Fruit fly (Drosophila melanogaster) whole organism, embryonic: Measurements from ENCODE around the gene CG4230.

Source experiments
- B-H2 ChIP-seq: fragments of 200-800 bp; sonication (Bioruptor generic); optimal IDR thresholded peaks from 2 replicates; lab custom pipeline; 2018; ENCODE audit warnings: missing biosample characterization, mild to moderate bottlenecking, missing genetic modification characterization
- CG10321 ChIP-seq: fragments of 200-800 bp; sonication (Bioruptor generic); IDR thresholded peaks from 2 replicates; pipeline ENCODE4 v1.3.6; 2022; ENCODE audit warnings: missing biosample characterization, missing genetic modification characterization
- CG10462 ChIP-seq: fragments of 200-800 bp; sonication (Bioruptor generic); optimal IDR thresholded peaks from 2 replicates; lab custom pipeline; 2016; ENCODE audit warnings: missing biosample characterization, missing genetic modification characterization
- CG10959 ChIP-seq: fragments of 200-800 bp; sonication (Bioruptor generic); IDR thresholded peaks from 2 replicates; pipeline ENCODE4 v1.3.6; 2022; ENCODE audit warnings: missing biosample characterization, missing genetic modification characterization
- CG10979 ChIP-seq: fragments of 200-800 bp; sonication (Bioruptor generic); optimal IDR thresholded peaks from 2 replicates; lab custom pipeline; 2018; ENCODE audit warnings: missing biosample characterization, mild to moderate bottlenecking, missing genetic modification characterization, moderate library complexity
- CG12219 ChIP-seq: fragments of 200-800 bp; sonication (Bioruptor generic); optimal IDR thresholded peaks from 3 replicates; lab custom pipeline; 2018; ENCODE audit warnings: missing biosample characterization, mild to moderate bottlenecking, missing genetic modification characterization
- CG12391 ChIP-seq: fragments of 200-800 bp; sonication (Bioruptor generic); optimal IDR thresholded peaks from 3 replicates; lab custom pipeline; 2018; ENCODE audit warnings: missing biosample characterization, mild to moderate bottlenecking, missing genetic modification characterization, moderate library complexity
- CG13287 ChIP-seq: fragments of 200-800 bp; sonication (Bioruptor generic); IDR thresholded peaks from 2 replicates; pipeline ENCODE4 v1.3.6; 2022; ENCODE audit warnings: missing biosample characterization, missing genetic modification characterization; ENCODE audit not compliant: partially characterized antibody
- CG15601 ChIP-seq: fragments of 200-800 bp; sonication (Bioruptor generic); optimal IDR thresholded peaks from 3 replicates; lab custom pipeline; 2019; ENCODE audit warnings: missing biosample characterization, mild to moderate bottlenecking, missing genetic modification characterization, moderate library complexity
- CG16863 ChIP-seq: fragments of 200-800 bp; sonication (Bioruptor generic); optimal IDR thresholded peaks from 3 replicates; lab custom pipeline; 2016; ENCODE audit warnings: missing biosample characterization, missing genetic modification characterization
- CG17328 ChIP-seq: fragments of 200-800 bp; sonication (Bioruptor generic); IDR thresholded peaks from 2 replicates; pipeline ENCODE4 v1.3.6; 2022; ENCODE audit warnings: missing biosample characterization, missing genetic modification characterization
- CG2678 ChIP-seq: fragments of 200-800 bp; sonication (Bioruptor generic); optimal IDR thresholded peaks from 3 replicates; lab custom pipeline; 2019; ENCODE audit warnings: missing biosample characterization, mild to moderate bottlenecking, missing genetic modification characterization, moderate library complexity
- CG2875 ChIP-seq: fragments of 200-800 bp; sonication (Bioruptor generic); optimal IDR thresholded peaks from 2 replicates; lab custom pipeline; 2017; ENCODE audit warnings: missing biosample characterization, mild to moderate bottlenecking, missing genetic modification characterization, missing genetic modification reagents
- CG31441 ChIP-seq: fragments of 200-800 bp; sonication (Bioruptor generic); IDR thresholded peaks from 2 replicates; pipeline ENCODE4 v1.3.6; 2022; ENCODE audit warnings: missing biosample characterization, missing genetic modification characterization
- CG43689 ChIP-seq: fragments of 200-800 bp; sonication (Bioruptor generic); IDR thresholded peaks from 2 replicates; pipeline ENCODE4 v1.3.6; 2022; ENCODE audit warnings: missing biosample characterization, missing genetic modification characterization
- CG7745 ChIP-seq: fragments of 200-800 bp; sonication (Bioruptor generic); optimal IDR thresholded peaks from 2 replicates; lab custom pipeline; 2018; ENCODE audit warnings: missing biosample characterization, mild to moderate bottlenecking, missing genetic modification characterization, moderate library complexity
- CG9215 ChIP-seq: fragments of 200-800 bp; sonication (Bioruptor generic); IDR thresholded peaks from 2 replicates; pipeline ENCODE4 v1.3.6; 2022; ENCODE audit warnings: missing biosample characterization, missing genetic modification characterization
- CG9932 ChIP-seq: fragments of 200-800 bp; sonication (Bioruptor generic); IDR thresholded peaks from 2 replicates; pipeline ENCODE4 v1.3.6; 2022; ENCODE audit warnings: missing biosample characterization, missing genetic modification characterization
- Dip3 ChIP-seq: fragments of 200-800 bp; sonication (Bioruptor generic); optimal IDR thresholded peaks from 3 replicates; lab custom pipeline; 2016; ENCODE audit warnings: missing biosample characterization, missing genetic modification characterization
- Dp ChIP-seq: fragments of 200-800 bp; sonication (Bioruptor generic); optimal IDR thresholded peaks from 2 replicates; lab custom pipeline; 2018; ENCODE audit warnings: missing biosample characterization, mild to moderate bottlenecking, missing genetic modification characterization, moderate library complexity
- Fer2 ChIP-seq: fragments of 200-800 bp; sonication (Bioruptor generic); optimal IDR thresholded peaks from 2 replicates; lab custom pipeline; 2018; ENCODE audit warnings: missing biosample characterization, mild to moderate bottlenecking, missing genetic modification characterization, moderate library complexity
- Hr3 ChIP-seq: fragments of 200-800 bp; sonication (Bioruptor generic); optimal IDR thresholded peaks from 3 replicates; lab custom pipeline; 2016; ENCODE audit warnings: missing biosample characterization, missing genetic modification characterization
- Jarid2 ChIP-seq: fragments of 200-800 bp; sonication (Bioruptor generic); optimal IDR thresholded peaks from 3 replicates; lab custom pipeline; 2017; ENCODE audit warnings: mild to moderate bottlenecking, missing biosample characterization, missing genetic modification reagents, missing genetic modification characterization
- Med ChIP-seq: fragments of 200-800 bp; sonication (Bioruptor generic); peaks from one replicate; lab custom pipeline; 2016; ENCODE audit warnings: missing biosample characterization, missing genetic modification characterization, mild to moderate bottlenecking, inconsistent platforms, moderate library complexity
- Rx ChIP-seq: fragments of 200-800 bp; sonication (Bioruptor generic); IDR thresholded peaks from 2 replicates; pipeline ENCODE4 v1.3.6; 2022; ENCODE audit warnings: missing biosample characterization, missing genetic modification characterization
- amos ChIP-seq: fragments of 200-800 bp; sonication (Bioruptor generic); IDR thresholded peaks from 2 replicates; pipeline ENCODE4 v1.3.6; 2022; ENCODE audit warnings: missing biosample characterization, missing genetic modification characterization; ENCODE audit not compliant: partially characterized antibody
- az2 ChIP-seq: fragments of 200-800 bp; sonication (Bioruptor generic); optimal IDR thresholded peaks from 3 replicates; lab custom pipeline; 2016; ENCODE audit warnings: missing biosample characterization, missing genetic modification characterization
- croc ChIP-seq: fragments of 200-800 bp; sonication (Bioruptor generic); conservative IDR thresholded peaks from 3 replicates; pipeline ENCODE4 v1.3.6; 2022; ENCODE audit warnings: missing biosample characterization, missing genetic modification characterization
- fd102C ChIP-seq: fragments of 200-800 bp; sonication (Bioruptor generic); optimal IDR thresholded peaks from 2 replicates; lab custom pipeline; 2018; ENCODE audit warnings: missing biosample characterization, mild to moderate bottlenecking, missing genetic modification characterization, moderate library complexity
- fd96Cb ChIP-seq: fragments of 200-800 bp; sonication (Bioruptor generic); optimal IDR thresholded peaks from 2 replicates; lab custom pipeline; 2018; ENCODE audit warnings: missing biosample characterization, mild to moderate bottlenecking, missing genetic modification characterization, moderate library complexity
- fru ChIP-seq: fragments of >200 bp; optimal IDR thresholded peaks from 2 replicates; lab custom pipeline; 2017
- gcm2 ChIP-seq: fragments of 200-800 bp; sonication (Bioruptor generic); optimal IDR thresholded peaks from 2 replicates; lab custom pipeline; 2016; ENCODE audit warnings: missing biosample characterization, missing genetic modification characterization
- ind ChIP-seq: fragments of 200-800 bp; sonication (Bioruptor generic); optimal IDR thresholded peaks from 3 replicates; lab custom pipeline; 2016; ENCODE audit warnings: missing biosample characterization, missing genetic modification characterization
- lov ChIP-seq, 2 experiments: fragments of 200-800 bp in 1 of 2; fragments of >200 bp in 1 of 2; sonication (Bioruptor generic) in 1 of 2; IDR thresholded peaks in 1 of 2; optimal IDR thresholded peaks in 1 of 2; 2 replicates in 1 of 2; 3 replicates in 1 of 2; pipeline versions ENCODE4 v1.3.6 to Lab custom; 2017 to 2022; ENCODE audit warnings: missing biosample characterization in 1 of 2, missing genetic modification characterization in 1 of 2
- mirr ChIP-seq: fragments of 200-800 bp; sonication (Bioruptor generic); optimal IDR thresholded peaks from 3 replicates; lab custom pipeline; 2018; ENCODE audit warnings: missing biosample characterization, mild to moderate bottlenecking, missing genetic modification characterization
- mld ChIP-seq: fragments of 200-800 bp; sonication (Bioruptor generic); IDR thresholded peaks from 3 replicates; pipeline ENCODE4 v1.3.6; 2022; ENCODE audit warnings: missing biosample characterization, missing genetic modification characterization; ENCODE audit not compliant: partially characterized antibody
- pnt ChIP-seq: fragments of 200-800 bp; sonication (Bioruptor generic); optimal IDR thresholded peaks from 3 replicates; lab custom pipeline; 2016; ENCODE audit warnings: missing biosample characterization, missing genetic modification characterization
- psq ChIP-seq: fragments of 200-800 bp; sonication (Bioruptor generic); optimal IDR thresholded peaks from 2 replicates; lab custom pipeline; 2017; ENCODE audit warnings: missing biosample characterization, missing genetic modification characterization
- repo ChIP-seq: fragments of 200-800 bp; sonication (Bioruptor generic); optimal IDR thresholded peaks from 2 replicates; lab custom pipeline; 2016; ENCODE audit warnings: missing biosample characterization, missing genetic modification characterization
- slbo ChIP-seq: fragments of 200-800 bp; sonication (Bioruptor generic); IDR thresholded peaks from 2 replicates; pipeline ENCODE4 v1.3.6; 2022; ENCODE audit warnings: missing biosample characterization, missing genetic modification characterization
- slou ChIP-seq: fragments of 200-800 bp; sonication (Bioruptor generic); optimal IDR thresholded peaks from 3 replicates; lab custom pipeline; 2016; ENCODE audit warnings: missing biosample characterization, missing genetic modification characterization
- sna ChIP-seq: fragments of 200-800 bp; sonication (Bioruptor generic); IDR thresholded peaks from 2 replicates; pipeline ENCODE4 v1.3.6; 2022; ENCODE audit warnings: missing biosample characterization, missing genetic modification characterization; ENCODE audit not compliant: partially characterized antibody
- sr ChIP-seq: fragments of 200-800 bp; sonication (Bioruptor generic); IDR thresholded peaks from 3 replicates; pipeline ENCODE4 v1.3.6; 2022; ENCODE audit warnings: missing biosample characterization, missing genetic modification characterization
- tx ChIP-seq: fragments of 200-800 bp; sonication (Bioruptor generic); optimal IDR thresholded peaks from 2 replicates; lab custom pipeline; 2016; ENCODE audit warnings: missing biosample characterization, missing genetic modification characterization
- unc-4 ChIP-seq: fragments of 200-800 bp; sonication (Bioruptor generic); IDR thresholded peaks from 2 replicates; pipeline ENCODE4 v1.3.6; 2022; ENCODE audit warnings: missing biosample characterization, missing genetic modification characterization; ENCODE audit not compliant: partially characterized antibody
- wdn ChIP-seq: fragments of 200-800 bp; sonication (Bioruptor generic); IDR thresholded peaks from 2 replicates; pipeline ENCODE4 v1.3.6; 2022; ENCODE audit warnings: missing biosample characterization, missing genetic modification characterization
- z ChIP-seq: fragments of 200-800 bp; sonication (Bioruptor generic); IDR thresholded peaks from 3 replicates; pipeline ENCODE4 v1.3.6; 2022; ENCODE audit warnings: missing biosample characterization, missing genetic modification characterization
- zen ChIP-seq: fragments of 200-800 bp; sonication (Bioruptor generic); optimal IDR thresholded peaks from 3 replicates; lab custom pipeline; 2018; ENCODE audit warnings: missing biosample characterization, mild to moderate bottlenecking, missing genetic modification characterization, moderate library complexity

Gene CG4230

dm6 chr2L:5070797-5071579, 25.0 kb upstream of the CG4230 start, which contains the start of gene RpL37A (continued):
- peak; percentile 62 for TF ChIP-seq CG16863
- TF ChIP-seq CG2678 (tag; lab: Kevin White, UChicago), result peak; percentile 74
- no peak; the same call in 1 of the 2 replicates for TF ChIP-seq CG13287
- peak; percentile 77 for TF ChIP-seq CG17328 (GFP tag; lab: Robert Waterston, UW)
- no peak for TF ChIP-seq croc (GFP tag; lab: Robert Waterston, UW)
- no peak for TF ChIP-seq lov (optimal IDR thresholded peaks at IDR 0.05; lab: Kevin White, UChicago)
- TF ChIP-seq lov (GFP tag; IDR thresholded peaks at IDR 0.05; lab: Robert Waterston, UW), result peak; percentile 88
- TF ChIP-seq CG10321 (GFP tag; lab: Robert Waterston, UW), result peak; percentile 58; the same call in 1 of the 2 replicates
- no peak for TF ChIP-seq CG10959 (GFP tag; lab: Robert Waterston, UW)
- peak; percentile 20 for TF ChIP-seq fd96Cb (tag; lab: Kevin White, UChicago)
- peak; percentile 54 for TF ChIP-seq Dp
- TF ChIP-seq CG7745 (tag; lab: Kevin White, UChicago), result peak; percentile 4
- TF ChIP-seq az2 (GFP tag; lab: Kevin White, UChicago), result peak; percentile 52
- peak; percentile 13 for TF ChIP-seq Hr3
- TF ChIP-seq sr (GFP tag; lab: Robert Waterston, UW), result no peak; the same call in 1 of the 3 replicates
- peak; percentile 48 for TF ChIP-seq amos (GFP tag; lab: Robert Waterston, UW)
- TF ChIP-seq slou (GFP tag; lab: Kevin White, UChicago), result peak; percentile 79
- no peak for TF ChIP-seq CG9932 (GFP tag; lab: Robert Waterston, UW)
- peak; percentile 69 for TF ChIP-seq CG10979 (tag; lab: Kevin White, UChicago)
- TF ChIP-seq gcm2 (GFP tag; lab: Kevin White, UChicago), result peak; percentile 72
- TF ChIP-seq CG12219 (GFP tag; lab: Kevin White, UChicago), result peak; percentile 77
- TF ChIP-seq slbo (GFP tag; lab: Robert Waterston, UW), result peak; percentile 61
- TF ChIP-seq B-H2 (GFP tag; lab: Kevin White, UChicago), result peak; percentile 86
- peak; percentile 99 for TF ChIP-seq Med (GFP tag; lab: Kevin White, UChicago)
- TF ChIP-seq fd102C (GFP tag; lab: Kevin White, UChicago), result peak; percentile 60
- no peak for TF ChIP-seq pnt
- peak; percentile 27; the same call in 1 of the 3 replicates for TF ChIP-seq z
- peak; percentile 86 for TF ChIP-seq CG15601 (tag; lab: Kevin White, UChicago)
- peak; percentile 68 for TF ChIP-seq zen (tag; lab: Kevin White, UChicago)
- peak; percentile 7 for TF ChIP-seq Dip3 (GFP tag; lab: Kevin White, UChicago)
- peak; percentile 56; the same call in 1 of the 2 replicates for TF ChIP-seq wdn (GFP tag; lab: Robert Waterston, UW)
- no peak for TF ChIP-seq mld (GFP tag; lab: Robert Waterston, UW)
- TF ChIP-seq Fer2 (tag; lab: Kevin White, UChicago), result peak; percentile 41
- TF ChIP-seq repo (GFP tag; lab: Kevin White, UChicago), result peak; percentile 86
- TF ChIP-seq tx (GFP tag; lab: Kevin White, UChicago), result peak; percentile 63
- peak; percentile 63 for TF ChIP-seq CG12391
- TF ChIP-seq CG31441 (GFP tag; lab: Robert Waterston, UW), result peak; percentile 83
- peak; percentile 41 for TF ChIP-seq ind (GFP tag; lab: Kevin White, UChicago)
- peak; percentile 85 for TF ChIP-seq CG2875
- peak; percentile 78 for TF ChIP-seq Rx
- TF ChIP-seq CG43689 (GFP tag; lab: Robert Waterston, UW), result peak; percentile 49
- peak; percentile 30 for TF ChIP-seq psq (GFP tag; lab: Kevin White, UChicago)
- TF ChIP-seq unc-4 (GFP tag; lab: Robert Waterston, UW), result peak; percentile 32; the same call in 1 of the 2 replicates
- TF ChIP-seq mirr (GFP tag; lab: Kevin White, UChicago), result peak; percentile 75
- peak; percentile 1 for TF ChIP-seq CG10462 (GFP tag; lab: Kevin White, UChicago)
- TF ChIP-seq fru (lab: Kevin White, UChicago), result no peak
- TF ChIP-seq CG9215 (GFP tag; lab: Robert Waterston, UW), result no peak
- TF ChIP-seq Jarid2, result peak; percentile 80
- TF ChIP-seq sna, result no peak
